Worm (Caenorhabditis elegans): ENCODE results near the gene C25H3.14.

Gene C25H3.14

DNA sequence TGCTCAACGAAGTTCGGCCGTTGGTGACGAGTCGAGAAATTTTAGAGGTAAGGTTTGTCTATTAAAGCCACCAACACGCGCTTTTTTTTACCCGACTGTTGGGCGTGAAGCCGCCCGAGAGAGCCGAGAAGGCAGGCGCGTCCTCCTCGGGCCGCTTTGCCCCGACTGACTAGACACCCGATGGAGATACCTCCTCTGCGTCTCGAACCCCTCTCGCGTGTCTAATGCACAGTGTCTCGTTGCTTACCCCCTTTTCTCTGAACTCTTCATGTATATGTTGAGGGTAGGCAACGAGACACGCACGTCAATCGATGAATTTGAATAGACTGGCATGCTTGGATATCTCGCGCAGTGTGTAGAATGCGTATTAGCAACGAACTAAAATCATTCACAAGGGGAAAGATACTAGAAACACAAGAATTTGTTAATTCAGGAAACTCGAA lies 33.1 kb upstream of the C25H3.14 start (continued):
- peak; percentile 64 for TF ChIP-seq D2030.7 (GFP tag; IDR thresholded peaks at IDR 0.05)
- TF ChIP-seq repo-1 (tag; optimal IDR thresholded peaks at IDR 0.05), result peak; percentile 97
- peak; percentile 2 for TF ChIP-seq nhr-80 (tag; optimal IDR thresholded peaks at IDR 0.05)
- TF ChIP-seq pbrm-1 (GFP tag; IDR thresholded peaks at IDR 0.05), result peak; percentile 96
- peak; percentile 94 for TF ChIP-seq hrde-1 (tag; optimal IDR thresholded peaks at IDR 0.05; ENCODE audit: borderline replicate concordance)
- 0 out of 2 replicates have a peak, but pooled peaks have one; percentile 78 for TF ChIP-seq hlh-26 (GFP tag; conservative IDR thresholded peaks at IDR 0.05)
- TF ChIP-seq Y53F4B.3 (GFP tag; IDR thresholded peaks at IDR 0.05), result peak; percentile 31; the same call in 1 of the 2 replicates
- peak; percentile 93 for TF ChIP-seq egl-18 (GFP tag; IDR thresholded peaks at IDR 0.05)
- TF ChIP-seq him-1 (tag; optimal IDR thresholded peaks at IDR 0.05), result peak; percentile 43
- TF ChIP-seq dpl-1 (GFP tag; optimal IDR thresholded peaks at IDR 0.05), result no peak
- TF ChIP-seq B0019.2 (GFP tag; conservative IDR thresholded peaks at IDR 0.05), result peak; percentile 67
- peak; percentile 95; the same call in 1 of the 2 replicates for TF ChIP-seq ztf-25 (GFP tag; IDR thresholded peaks at IDR 0.05)
- peak; percentile 50 for TF ChIP-seq xnd-1 (tag; optimal IDR thresholded peaks at IDR 0.05)
- TF ChIP-seq T26A5.8 (tag; optimal IDR thresholded peaks at IDR 0.05), result peak; percentile 98
- TF ChIP-seq ZK185.1 (tag; optimal IDR thresholded peaks at IDR 0.05; ENCODE audit: poor library complexity, severe bottlenecking), result peak; percentile 74
- TF ChIP-seq Y95B8A.8 (GFP tag; IDR thresholded peaks at IDR 0.05), result peak; percentile 96
- peak; percentile 94 for TF ChIP-seq ceh-40 (GFP tag; IDR thresholded peaks at IDR 0.05)
- TF ChIP-seq cebp-1 (GFP tag; IDR thresholded peaks at IDR 0.05), result peak; percentile 88
- peak; percentile 90 for TF ChIP-seq cebp-1 (tag; optimal IDR thresholded peaks at IDR 0.05)
- TF ChIP-seq ceh-58 (GFP tag; IDR thresholded peaks at IDR 0.05), result peak; percentile 97
- peak; percentile 55 for TF ChIP-seq ztf-22 (GFP tag; optimal IDR thresholded peaks at IDR 0.05)
- TF ChIP-seq hmg-1.2 (GFP tag; IDR thresholded peaks at IDR 0.05), result peak; percentile 93
- peak; percentile 88 for TF ChIP-seq ceh-27 (GFP tag; optimal IDR thresholded peaks at IDR 0.05)
- peak; percentile 90 for TF ChIP-seq somi-1 (GFP tag; optimal IDR thresholded peaks at IDR 0.05)
- peak; percentile 91 for TF ChIP-seq B0035.1 (tag; optimal IDR thresholded peaks at IDR 0.05)
- no peak for TF ChIP-seq rpc-1 (optimal IDR thresholded peaks at IDR 0.05)
- no peak for TF ChIP-seq rpc-1 (tag; optimal IDR thresholded peaks at IDR 0.05)
- peak; percentile 97 for TF ChIP-seq atf-7 (tag; optimal IDR thresholded peaks at IDR 0.05)
- peak; percentile 71 for TF ChIP-seq tbp1 (GFP tag; optimal IDR thresholded peaks at IDR 0.05)
- peak; percentile 12 for TF ChIP-seq nhr-179 (tag; optimal IDR thresholded peaks at IDR 0.05)
- peak; percentile 16 for TF ChIP-seq F22D6.2 (tag; optimal IDR thresholded peaks at IDR 0.05)
- TF ChIP-seq unc-130 (GFP tag; optimal IDR thresholded peaks at IDR 0.05), result peak; percentile 65
- TF ChIP-seq F10E7.11 (tag; optimal IDR thresholded peaks at IDR 0.05), result peak; percentile 100
- peak; percentile 78 for TF ChIP-seq akir-1 (GFP tag; optimal IDR thresholded peaks at IDR 0.05)
- TF ChIP-seq ceh-100 (GFP tag; IDR thresholded peaks at IDR 0.05), result peak; percentile 90
- peak; percentile 92 for TF ChIP-seq mel-28 (tag; optimal IDR thresholded peaks at IDR 0.05; ENCODE audit: borderline replicate concordance)
- TF ChIP-seq madf-8 (GFP tag; conservative IDR thresholded peaks at IDR 0.05), result no peak
- TF ChIP-seq attf-6 (GFP tag; IDR thresholded peaks at IDR 0.05), result peak; percentile 92
- TF ChIP-seq nhr-90 (tag; optimal IDR thresholded peaks at IDR 0.05), result peak; percentile 87
- peak; percentile 86 for TF ChIP-seq aptf-2 (GFP tag; conservative IDR thresholded peaks at IDR 0.05)
- peak; percentile 95 for TF ChIP-seq C17E4.6 (GFP tag; IDR thresholded peaks at IDR 0.05)
- peak; percentile 98 for TF ChIP-seq zfh-2 (GFP tag; conservative IDR thresholded peaks at IDR 0.05)
- TF ChIP-seq athp-1 (tag; optimal IDR thresholded peaks at IDR 0.05), result peak; percentile 99
- peak; percentile 91 for TF ChIP-seq bed-1 (GFP tag; IDR thresholded peaks at IDR 0.05)
- peak; percentile 96 for TF ChIP-seq Y79H2A.3 (GFP tag; conservative IDR thresholded peaks at IDR 0.05)
- TF ChIP-seq rcor-1 (GFP tag; IDR thresholded peaks at IDR 0.05), result peak; percentile 79
- peak; percentile 85 for TF ChIP-seq Y67H2A.10 (GFP tag; conservative IDR thresholded peaks at IDR 0.05)
- peak; percentile 91 for TF ChIP-seq gei-17 (GFP tag; optimal IDR thresholded peaks at IDR 0.05)
- TF ChIP-seq F52B5.7 (tag; optimal IDR thresholded peaks at IDR 0.05), result peak; percentile 100
